Worm (Caenorhabditis elegans): Measurements from ENCODE around the gene Y51H7C.12.

DNA sequence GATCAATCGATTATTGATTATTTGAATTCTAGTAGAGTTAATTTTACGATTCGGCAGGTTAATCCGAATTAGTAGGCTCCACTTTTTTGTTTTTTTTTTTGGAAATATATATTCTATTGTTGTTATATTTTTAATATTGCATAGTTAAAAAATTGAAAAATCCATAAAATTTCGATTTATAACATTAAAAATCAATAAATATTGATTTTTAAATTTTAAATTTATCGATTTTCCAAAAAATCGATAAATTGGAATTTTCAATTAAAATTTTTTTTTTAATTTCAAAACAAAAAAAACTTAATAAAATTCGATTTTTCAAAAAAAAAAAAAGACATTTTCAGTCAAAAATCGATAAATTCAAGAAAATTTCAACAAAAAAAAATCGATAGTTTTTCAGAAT, 26.6 kb downstream of the Y51H7C.12 start:
- no peak for TF ChIP-seq klf-2 (GFP tag; conservative IDR thresholded peaks at IDR 0.05)
- TF ChIP-seq tab-1 (GFP tag; IDR thresholded peaks at IDR 0.05): no peak
- no peak for TF ChIP-seq med-1 (GFP tag; optimal IDR thresholded peaks at IDR 0.05; ENCODE audit: insufficient read depth)
- TF ChIP-seq cog-1 (tag; optimal IDR thresholded peaks at IDR 0.05): no peak
- TF ChIP-seq ztf-29 (GFP tag; IDR thresholded peaks at IDR 0.05): no peak
- TF ChIP-seq flt-1 (GFP tag; IDR thresholded peaks at IDR 0.05): no peak
- TF ChIP-seq ztf-23 (GFP tag; IDR thresholded peaks at IDR 0.05): no peak
- TF ChIP-seq T22C8.4 (GFP tag; IDR thresholded peaks at IDR 0.05): peak; percentile 35; the same call in 1 of the 2 replicates
- no peak for TF ChIP-seq ref-1 (GFP tag; conservative IDR thresholded peaks at IDR 0.05)
